Fruit fly (Drosophila melanogaster) whole organism, prepupa: ENCODE results near the gene Nlp.

Experiments
- Blimp-1 ChIP-seq: fragments of 200-800 bp; sonication (Bioruptor generic); optimal IDR thresholded peaks from 3 replicates; lab custom pipeline; 2017; ENCODE audit warnings: missing biosample characterization, missing genetic modification characterization, mild to moderate bottlenecking, moderate library complexity, missing genetic modification reagents
- CG11294 ChIP-seq: fragments of 200-800 bp; sonication (Bioruptor generic); IDR thresholded peaks from 2 replicates; pipeline ENCODE4 v1.3.6; 2022; ENCODE audit warnings: missing biosample characterization, missing genetic modification characterization
- CG11902 ChIP-seq: fragments of 200-800 bp; sonication (Bioruptor generic); optimal IDR thresholded peaks from 3 replicates; lab custom pipeline; 2016; ENCODE audit warnings: missing biosample characterization, missing genetic modification characterization
- CG16779 ChIP-seq: fragments of 200-800 bp; sonication (Bioruptor generic); optimal IDR thresholded peaks from 3 replicates; lab custom pipeline; 2017; ENCODE audit warnings: missing biosample characterization, mild to moderate bottlenecking, missing genetic modification characterization
- Hr38 ChIP-seq: sonication (Bioruptor generic); optimal IDR thresholded peaks from 2 replicates; lab custom pipeline; 2016; ENCODE audit warnings: missing biosample characterization, missing genetic modification characterization
- Hr4 ChIP-seq: fragments of 200-800 bp; sonication (Bioruptor generic); optimal IDR thresholded peaks from 3 replicates; lab custom pipeline; 2016; ENCODE audit warnings: missing biosample characterization, missing genetic modification characterization
- OdsH ChIP-seq: fragments of 200-800 bp; sonication (Bioruptor generic); optimal IDR thresholded peaks from 3 replicates; lab custom pipeline; 2016; ENCODE audit warnings: missing biosample characterization, missing genetic modification characterization
- Sox102F ChIP-seq: fragments of 200-800 bp; sonication (Bioruptor generic); optimal IDR thresholded peaks from 2 replicates; lab custom pipeline; 2016; ENCODE audit warnings: missing biosample characterization, mild to moderate bottlenecking, missing genetic modification characterization
- vri ChIP-seq: fragments of 200-800 bp; sonication (Bioruptor generic); optimal IDR thresholded peaks from 3 replicates; lab custom pipeline; 2016; ENCODE audit warnings: missing biosample characterization, mild to moderate bottlenecking, missing genetic modification characterization

- no peak for TF ChIP-seq Blimp-1
- TF ChIP-seq Sox102F = no peak
- no peak for TF ChIP-seq vri (GFP tag; lab: Kevin White, UChicago)
- no peak for TF ChIP-seq Hr38 (GFP tag; lab: Kevin White, UChicago)
- TF ChIP-seq Hr4 (GFP tag; lab: Kevin White, UChicago) = no peak
- TF ChIP-seq CG16779 (tag; lab: Kevin White, UChicago) = no peak
- TF ChIP-seq CG11294 (GFP tag; lab: Robert Waterston, UW) = no peak
- TF ChIP-seq CG11902 (GFP tag; lab: Kevin White, UChicago) = no peak
- TF ChIP-seq OdsH = no peak
These were observed 45.9 kb downstream of the Nlp start for dm6 chr3R:30050448-30050847.
